Fruit fly (Drosophila melanogaster) whole organism: ENCODE measurements around the gene AdoR.

ENCODE experiments used
- CG8478 ChIP-seq: fragments of >200 bp; optimal IDR thresholded peaks from 2 replicates; lab custom pipeline; 2018; ENCODE audit warnings: inconsistent platforms
- EcR ChIP-seq, 2 experiments: fragments of >200 bp; optimal IDR thresholded peaks; 2 replicates each; lab custom pipeline; 2017; ENCODE audit warnings: missing biosample characterization in 2 of 2, missing genetic modification characterization in 2 of 2, missing genetic modification reagents in 2 of 2
- pan ChIP-seq: fragments of >200 bp; optimal IDR thresholded peaks from 2 replicates; lab custom pipeline; 2017
- psq ChIP-seq: fragments of >200 bp; optimal IDR thresholded peaks from 2 replicates; lab custom pipeline; 2017
- usp ChIP-seq: fragments of >200 bp; optimal IDR thresholded peaks from 2 replicates; lab custom pipeline; 2017; ENCODE audit warnings: missing biosample characterization, missing genetic modification characterization, mixed read lengths

dm6 chr3R:30164162-30164561 is 14.8 kb upstream of the AdoR start:
- no peak for TF ChIP-seq psq (lab: Kevin White, UChicago)
- TF ChIP-seq pan (lab: Kevin White, UChicago) = no peak
- TF ChIP-seq usp (GFP tag; lab: Kevin White, UChicago) = no peak
- no peak for TF ChIP-seq CG8478 (lab: Kevin White, UChicago)
- TF ChIP-seq EcR (GFP tag; optimal IDR thresholded peaks at IDR 0.05; lab: Kevin White, UChicago) = no peak
